Worm (Caenorhabditis elegans) whole organism, L4 larva: ENCODE data around the gene F35C11.7.

Source experiments
- hlh-30 ChIP-seq: sonication (generic microtip); optimal IDR thresholded peaks from 2 replicates; lab custom pipeline; 2017; ENCODE audit warnings: antibody characterized with exemption, mild to moderate bottlenecking, missing genetic modification characterization, missing compliant biosample characterization; ENCODE audit not compliant: insufficient read depth
- madf-5 ChIP-seq, 2 experiments: fragments of 200-800 bp; sonication (Bioruptor generic); IDR thresholded peaks; 2 replicates each; pipeline ENCODE4 v1.3.6; 2022; ENCODE audit warnings: missing compliant biosample characterization in 2 of 2, missing genetic modification characterization in 2 of 2
- nhr-77 ChIP-seq: fragments of 150-350 bp; optimal IDR thresholded peaks from 2 replicates; lab custom pipeline; 2014; ENCODE audit warnings: missing biosample characterization, missing genetic modification characterization
- snpc-1.2 ChIP-seq: fragments of 200-800 bp; sonication (Bioruptor generic); IDR thresholded peaks from 2 replicates; pipeline ENCODE4 v1.3.6; 2022; ENCODE audit warnings: missing genetic modification reagents, missing genetic modification characterization, missing compliant biosample characterization
- unc-39 ChIP-seq: sonication (generic microtip); optimal IDR thresholded peaks from 2 replicates; lab custom pipeline; 2017; ENCODE audit warnings: missing biosample characterization, missing genetic modification characterization
- zag-1 ChIP-seq: fragments of 150-350 bp; optimal IDR thresholded peaks from 2 replicates; lab custom pipeline; 2014; ENCODE audit warnings: missing biosample characterization, missing genetic modification characterization

DNA sequence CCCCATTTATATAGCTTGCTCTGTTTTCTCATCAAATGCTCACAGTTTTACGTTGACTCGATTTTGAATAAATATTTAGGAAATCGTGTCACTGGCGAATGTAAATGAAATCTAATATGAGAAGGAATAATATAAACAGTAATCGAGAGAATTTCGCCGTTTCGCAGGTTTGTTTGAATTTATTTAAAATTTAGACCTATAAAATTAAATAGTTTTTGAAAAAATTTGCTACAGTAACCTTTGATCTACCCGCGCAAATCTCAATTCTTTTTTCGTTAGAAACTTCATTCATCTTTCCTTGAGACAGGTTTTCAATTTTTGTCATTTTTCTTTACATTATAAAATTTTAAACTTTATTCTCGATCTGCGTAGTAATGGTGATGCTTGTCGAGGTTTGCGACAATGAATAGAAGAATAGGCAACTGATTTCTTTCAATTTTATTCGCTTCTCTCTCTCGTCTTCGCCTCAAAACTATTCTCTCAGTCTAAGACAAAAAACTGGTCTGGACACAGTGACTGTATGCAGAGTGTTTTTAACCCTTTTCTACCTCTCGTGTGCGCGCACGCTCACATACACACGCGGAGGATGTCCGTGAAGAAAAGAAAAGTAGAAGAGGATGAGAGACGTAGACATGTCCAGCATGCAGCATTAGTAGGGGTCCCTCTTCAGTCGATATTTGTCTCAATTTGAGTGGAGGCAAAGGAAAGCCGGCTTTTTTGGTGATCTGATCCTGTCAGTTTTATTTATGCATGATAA lies 33.6 kb upstream of the F35C11.7 start, which contains the start of gene dab-1:
- TF ChIP-seq hlh-30 (tag; lab: Kevin White, UChicago) (peak; percentile 76), zag-1 (no peak), unc-39 (tag; lab: Kevin White, UChicago) (no peak), nhr-77 (tag; lab: Kevin White, UChicago) (peak; percentile 41), snpc-1.2 (GFP tag; lab: Robert Waterston, UW) (no peak), madf-5 (GFP tag; IDR thresholded peaks at IDR 0.05; lab: Robert Waterston, UW) (no peak)
